Worm (Caenorhabditis elegans): ENCODE measurements around the gene ZK792.12.
A peak's percentile ranks its signal among the peaks of the same experiment; 100 is the strongest.

The ZK792.12 gene

DNA sequence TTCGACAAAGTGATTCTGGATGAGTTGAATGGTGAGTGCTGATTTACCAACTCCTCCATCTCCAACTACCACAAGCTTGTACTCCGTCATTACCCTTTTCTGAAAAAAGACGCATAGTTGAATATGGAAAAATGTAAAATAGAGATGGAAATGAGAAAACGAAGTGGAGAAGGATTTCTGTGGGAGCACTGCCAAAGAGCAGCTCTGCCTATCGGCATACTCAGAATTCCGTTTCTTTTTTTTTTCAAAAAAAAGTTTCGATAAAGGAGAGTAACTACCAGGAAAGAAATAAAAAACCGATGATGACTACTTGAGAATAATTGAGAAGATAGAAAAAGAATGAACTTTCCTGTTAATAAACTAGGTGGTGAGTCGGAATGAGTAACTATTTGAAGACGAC, 2.6 kb upstream of the ZK792.12 start, which contains the start of gene let-60:
Gene let-60, minus strand, starts transcription at position 101 of the 400 bp plus-strand sequence.
- TF ChIP-seq fkh-10 (GFP tag; optimal IDR thresholded peaks at IDR 0.05) (no peak), ceh-34 (tag; optimal IDR thresholded peaks at IDR 0.05) (no peak), ceh-19 (GFP tag; optimal IDR thresholded peaks at IDR 0.05) (no peak), ceh-22 (tag; optimal IDR thresholded peaks at IDR 0.05) (no peak), pha-4 (tag; optimal IDR thresholded peaks at IDR 0.05) (no peak), K02D7.2 (tag; optimal IDR thresholded peaks at IDR 0.05) (no peak), Y22D7AL.16 (tag; optimal IDR thresholded peaks at IDR 0.05) (no peak), C38D4.7 (GFP tag; optimal IDR thresholded peaks at IDR 0.05) (no peak), sdc-2 (tag; optimal IDR thresholded peaks at IDR 0.05) (no peak)

ce11 chrIV:11691524-11691923, 2.1 kb upstream of the ZK792.12 start:
- no peak for TF ChIP-seq fax-1 (tag; optimal IDR thresholded peaks at IDR 0.05)
- TF ChIP-seq ceh-22 (tag; optimal IDR thresholded peaks at IDR 0.05), result no peak
- no peak for TF ChIP-seq pha-2 (tag; optimal IDR thresholded peaks at IDR 0.05)
- TF ChIP-seq pqm-1 (tag; optimal IDR thresholded peaks at IDR 0.05), result no peak
- no peak for TF ChIP-seq pag-3 (tag; optimal IDR thresholded peaks at IDR 0.05; ENCODE audit: borderline replicate concordance)
- TF ChIP-seq ref-2 (tag; optimal IDR thresholded peaks at IDR 0.05), result no peak
- no peak for TF ChIP-seq F13H6.1 (tag; optimal IDR thresholded peaks at IDR 0.05)
- no peak for TF ChIP-seq ceh-14 (tag; optimal IDR thresholded peaks at IDR 0.05)
- no peak for TF ChIP-seq K02D7.2 (tag; optimal IDR thresholded peaks at IDR 0.05)
- TF ChIP-seq rnt-1 (tag; optimal IDR thresholded peaks at IDR 0.05), result no peak
- TF ChIP-seq unc-55 (GFP tag; optimal IDR thresholded peaks at IDR 0.05), result no peak
- TF ChIP-seq gmeb-2 (tag; optimal IDR thresholded peaks at IDR 0.05), result no peak

- peak; percentile 45 for TF ChIP-seq pha-2 (tag; optimal IDR thresholded peaks at IDR 0.05)
- no peak for TF ChIP-seq unc-86 (tag; optimal IDR thresholded peaks at IDR 0.05)
- TF ChIP-seq ceh-2 (tag; optimal IDR thresholded peaks at IDR 0.05), result peak; percentile 11
- TF ChIP-seq sox-2 (GFP tag; IDR thresholded peaks at IDR 0.05), result peak; percentile 34; the same call in 1 of the 2 replicates
- no peak for TF ChIP-seq nhr-11 (tag; optimal IDR thresholded peaks at IDR 0.05)
- TF ChIP-seq T23F11.4 (GFP tag; optimal IDR thresholded peaks at IDR 0.05), result no peak
- no peak for TF ChIP-seq unc-3 (GFP tag; conservative IDR thresholded peaks at IDR 0.05)
- TF ChIP-seq unc-3 (tag; optimal IDR thresholded peaks at IDR 0.05), result no peak
- no peak for TF ChIP-seq hlh-13 (GFP tag; optimal IDR thresholded peaks at IDR 0.05)
- TF ChIP-seq elt-2 (tag; optimal IDR thresholded peaks at IDR 0.05), result peak; percentile 91
- no peak for TF ChIP-seq npax-4 (tag; optimal IDR thresholded peaks at IDR 0.05)
- TF ChIP-seq gmeb-2 (tag; optimal IDR thresholded peaks at IDR 0.05), result peak; percentile 15
- TF ChIP-seq ttx-3 (tag; optimal IDR thresholded peaks at IDR 0.05), result no peak
- no peak for TF ChIP-seq fkh-6 (tag; optimal IDR thresholded peaks at IDR 0.05)
- no peak for TF ChIP-seq lin-11 (tag; optimal IDR thresholded peaks at IDR 0.05)
- TF ChIP-seq zip-5 (tag; optimal IDR thresholded peaks at IDR 0.05), result no peak
- no peak for TF ChIP-seq fkh-10 (GFP tag; optimal IDR thresholded peaks at IDR 0.05)
- TF ChIP-seq tbx-2 (tag; optimal IDR thresholded peaks at IDR 0.05), result peak; percentile 76
- TF ChIP-seq unc-42 (tag; optimal IDR thresholded peaks at IDR 0.05), result peak; percentile 98
- TF ChIP-seq tbx-7 (tag; optimal IDR thresholded peaks at IDR 0.05), result peak; percentile 1
- TF ChIP-seq pat-9 (tag; optimal IDR thresholded peaks at IDR 0.05), result no peak
- TF ChIP-seq nhr-232 (tag; optimal IDR thresholded peaks at IDR 0.05), result no peak
- TF ChIP-seq ceh-14 (tag; optimal IDR thresholded peaks at IDR 0.05), result peak; percentile 6
- TF ChIP-seq ets-4 (tag; optimal IDR thresholded peaks at IDR 0.05), result no peak
- no peak for TF ChIP-seq ceh-30 (tag; optimal IDR thresholded peaks at IDR 0.05)
- peak; percentile 52 for TF ChIP-seq syd-9 (tag; optimal IDR thresholded peaks at IDR 0.05)
- TF ChIP-seq unc-55 (GFP tag; optimal IDR thresholded peaks at IDR 0.05), result peak; percentile 62
- TF ChIP-seq madf-2 (tag; optimal IDR thresholded peaks at IDR 0.05), result peak; percentile 29
- TF ChIP-seq dve-1 (tag; optimal IDR thresholded peaks at IDR 0.05), result peak; percentile 72
- TF ChIP-seq pqm-1 (tag; optimal IDR thresholded peaks at IDR 0.05), result peak; percentile 44
- TF ChIP-seq hlh-6 (tag; optimal IDR thresholded peaks at IDR 0.05), result peak; percentile 24
- TF ChIP-seq sdc-2 (tag; optimal IDR thresholded peaks at IDR 0.05), result no peak
- no peak for TF ChIP-seq pax-1 (tag; optimal IDR thresholded peaks at IDR 0.05)
- TF ChIP-seq ref-2 (tag; optimal IDR thresholded peaks at IDR 0.05), result peak; percentile 85
- TF ChIP-seq F13H6.1 (tag; optimal IDR thresholded peaks at IDR 0.05), result peak; percentile 46
- peak; percentile 82 for TF ChIP-seq ceh-31 (tag; optimal IDR thresholded peaks at IDR 0.05)
- TF ChIP-seq ceh-34 (tag; optimal IDR thresholded peaks at IDR 0.05), result peak; percentile 69
- no peak for TF ChIP-seq che-1 (tag; optimal IDR thresholded peaks at IDR 0.05)
- TF ChIP-seq pros-1 (tag; optimal IDR thresholded peaks at IDR 0.05), result no peak
Measured at ce11 chrIV:11692071-11692673, 1.4 kb upstream of the ZK792.12 start.

Data from whole organism, late embryonic.